Worm (Caenorhabditis elegans) whole organism, L4 larva: ENCODE results near the gene B0280.9.

Experiments used
- ZK546.5 ChIP-seq, 2 experiments: sonication (generic microtip); optimal IDR thresholded peaks; 2 replicates each; lab custom pipeline; 2017; ENCODE audit warnings: missing biosample characterization in 2 of 2, missing genetic modification characterization in 2 of 2
- ces-1 ChIP-seq: fragments of 150-350 bp; sonication (generic microtip); optimal IDR thresholded peaks from 4 replicates; lab custom pipeline; 2014; ENCODE audit warnings: missing biosample characterization, missing genetic modification reagents, missing genetic modification characterization
- dve-1 ChIP-seq: sonication (generic microtip); optimal IDR thresholded peaks from 2 replicates; lab custom pipeline; 2017; ENCODE audit warnings: antibody characterized with exemption, mild to moderate bottlenecking, missing genetic modification characterization, missing compliant biosample characterization; ENCODE audit not compliant: insufficient read depth
- egl-27 ChIP-seq: sonication (generic microtip); optimal IDR thresholded peaks from 3 replicates; lab custom pipeline; 2017; ENCODE audit warnings: missing biosample characterization, missing genetic modification reagents, missing genetic modification characterization
- lim-7 ChIP-seq: fragments of 200-800 bp; sonication (Bioruptor generic); IDR thresholded peaks from 2 replicates; pipeline ENCODE4 v1.3.6; 2022; ENCODE audit warnings: missing genetic modification characterization, missing compliant biosample characterization
- mes-2 ChIP-seq: sonication (generic microtip); optimal IDR thresholded peaks from 2 replicates; lab custom pipeline; 2016; ENCODE audit warnings: missing genotype, mild to moderate bottlenecking, missing genetic modification characterization, missing compliant biosample characterization; ENCODE audit not compliant: poor library complexity, severe bottlenecking
- nhr-237 ChIP-seq: sonication (generic microtip); optimal IDR thresholded peaks from 2 replicates; lab custom pipeline; 2017; ENCODE audit warnings: missing biosample characterization, missing genetic modification characterization
- pha-4 ChIP-seq, 2 experiments: fragments of 150-350 bp in 1 of 2; fragments of 200-800 bp in 1 of 2; sonication (Bioruptor generic) in 1 of 2; IDR thresholded peaks in 1 of 2; optimal IDR thresholded peaks in 1 of 2; 2 replicates each; pipeline versions ENCODE4 v1.3.6 to Lab custom; 2014 to 2022; ENCODE audit warnings: missing genetic modification characterization in 2 of 2, missing genetic modification reagents in 2 of 2, missing biosample characterization in 1 of 2, missing compliant biosample characterization in 1 of 2
- snpc-4 ChIP-seq: fragments of 150-350 bp; optimal IDR thresholded peaks from 2 replicates; lab custom pipeline; 2014; ENCODE audit warnings: missing biosample characterization, missing genetic modification characterization
- tra-1 ChIP-seq: fragments of 200-800 bp; sonication (Bioruptor generic); IDR thresholded peaks from 2 replicates; pipeline ENCODE4 v1.3.6; 2022; ENCODE audit warnings: missing genetic modification reagents, missing genetic modification characterization, missing compliant biosample characterization
- unc-62 ChIP-seq, 3 experiments: fragments of 150-350 bp in 1 of 3; sonication (generic microtip); optimal IDR thresholded peaks in 2 of 3; peaks in 1 of 3; 1 replicate in 1 of 3; 2 replicates in 2 of 3; lab custom pipeline; 2014 to 2017; ENCODE audit warnings: missing biosample characterization in 3 of 3, missing genetic modification characterization in 3 of 3, missing genetic modification reagents in 3 of 3, missing genotype in 1 of 3

DNA sequence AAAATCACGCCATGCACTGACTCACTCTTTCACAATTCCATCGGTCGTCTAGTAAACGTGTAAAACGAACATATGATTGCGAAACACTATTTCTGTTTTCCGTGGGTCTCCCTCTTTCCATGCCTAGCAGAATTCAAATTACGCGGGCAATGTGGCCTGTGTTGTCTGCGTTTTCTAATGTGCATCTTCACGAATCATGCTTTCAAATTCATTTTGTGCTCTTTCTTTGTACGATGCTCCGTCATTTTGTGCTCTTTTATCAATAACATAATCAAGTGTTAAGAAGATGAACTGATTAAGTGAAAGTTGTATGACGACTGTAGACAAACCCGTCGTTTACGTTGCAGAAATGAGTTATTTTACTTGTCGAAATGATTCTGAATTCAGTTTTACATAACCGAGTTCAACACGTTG is 43.1 kb upstream of the B0280.9 start:
- no peak for TF ChIP-seq tra-1 (GFP tag; lab: Robert Waterston, UW)
- no peak for TF ChIP-seq ces-1 (GFP tag; lab: Kevin White, UChicago)
- TF ChIP-seq snpc-4 (tag; lab: Kevin White, UChicago) = no peak
- no peak for TF ChIP-seq nhr-237 (tag; lab: Kevin White, UChicago)
- no peak for TF ChIP-seq ZK546.5 (tag; optimal IDR thresholded peaks at IDR 0.05; lab: Kevin White, UChicago)
- no peak for TF ChIP-seq lim-7 (GFP tag; lab: Robert Waterston, UW)
- no peak for TF ChIP-seq pha-4 (GFP tag; IDR thresholded peaks at IDR 0.05; lab: Robert Waterston, UW)
- peak; percentile 9 for TF ChIP-seq pha-4 (tag; optimal IDR thresholded peaks at IDR 0.05; lab: Kevin White, UChicago)
- TF ChIP-seq egl-27 (tag; lab: Kevin White, UChicago) = no peak
- TF ChIP-seq dve-1 (tag; lab: Kevin White, UChicago) = peak; percentile 72
- TF ChIP-seq mes-2 (tag; lab: Kevin White, UChicago) = peak; percentile 63
- TF ChIP-seq unc-62 (GFP tag; optimal IDR thresholded peaks at IDR 0.05 in 1 of 2; lab: Kevin White, UChicago) = peak in 1 of 2 experiments; percentile 38
- TF ChIP-seq unc-62 (tag; optimal IDR thresholded peaks at IDR 0.05; lab: Kevin White, UChicago) = no peak
